1 fruit fly cellular context compared by ENCODE assay signal in genomic region chrX:7710439-7711154, dm6.
TF ChIP-seq lines count a peak whose summit lies in the region.

No protein-coding gene starts in this region.

TF ChIP-seq in whole organism, embryonic, 481 proteins besides CTCF, POLR2A, EP300 and RAD21 (continued from another document and continues in another):
- TF ChIP-seq sd (tag; optimal IDR thresholded peaks at IDR 0.05; lab: Kevin White, UChicago) (peak; percentile 26), Awh (GFP tag; IDR thresholded peaks at IDR 0.05; lab: Robert Waterston, UW) (no peak), GATAe (GFP tag; conservative IDR thresholded peaks at IDR 0.05; lab: Robert Waterston, UW) (no peak), chinmo (GFP tag; IDR thresholded peaks at IDR 0.05; lab: Robert Waterston, UW; ENCODE audit: partially characterized antibody) (peak; percentile 75; the same call in 2 of the 4 replicates), org-1 (GFP tag; optimal IDR thresholded peaks at IDR 0.05; lab: Kevin White, UChicago) (no peak), Optix (GFP tag; IDR thresholded peaks at IDR 0.05; lab: Robert Waterston, UW) (no peak), unc-4 (GFP tag; IDR thresholded peaks at IDR 0.05; lab: Robert Waterston, UW; ENCODE audit: partially characterized antibody) (peak; percentile 49; the same call in 1 of the 2 replicates), stwl (tag; optimal IDR thresholded peaks at IDR 0.05; lab: Kevin White, UChicago) (peak; percentile 29), amos (GFP tag; IDR thresholded peaks at IDR 0.05; lab: Robert Waterston, UW; ENCODE audit: partially characterized antibody) (peak; percentile 53; the same call in 1 of the 2 replicates), Lpt (GFP tag; optimal IDR thresholded peaks at IDR 0.05; lab: Kevin White, UChicago) (no peak), Chrac-16 (GFP tag; optimal IDR thresholded peaks at IDR 0.05; lab: Kevin White, UChicago) (peak; percentile 44), CG14667 (GFP tag; IDR thresholded peaks at IDR 0.05; lab: Robert Waterston, UW) (no peak), crol (GFP tag; IDR thresholded peaks at IDR 0.05; lab: Robert Waterston, UW) (no peak), CG8359 (GFP tag; optimal IDR thresholded peaks at IDR 0.05; lab: Kevin White, UChicago; ENCODE audit: borderline replicate concordance) (no peak), PHDP (tag; optimal IDR thresholded peaks at IDR 0.05; lab: Kevin White, UChicago) (no peak), CG2120 (GFP tag; optimal IDR thresholded peaks at IDR 0.05; lab: Kevin White, UChicago) (peak; percentile 33), CG2129 (GFP tag; IDR thresholded peaks at IDR 0.05; lab: Robert Waterston, UW; ENCODE audit: partially characterized antibody) (no peak), CG11093 (GFP tag; IDR thresholded peaks at IDR 0.05; lab: Robert Waterston, UW) (no peak), pho (GFP tag; optimal IDR thresholded peaks at IDR 0.05; lab: Kevin White, UChicago) (no peak), inv (GFP tag; IDR thresholded peaks at IDR 0.05; lab: Robert Waterston, UW; ENCODE audit: partially characterized antibody) (no peak), CG14710 (tag; optimal IDR thresholded peaks at IDR 0.05; lab: Kevin White, UChicago) (peak; percentile 53), Six4 (GFP tag; optimal IDR thresholded peaks at IDR 0.05; lab: Kevin White, UChicago) (no peak), esg (GFP tag; conservative IDR thresholded peaks at IDR 0.05; lab: Robert Waterston, UW) (no peak), zen (tag; optimal IDR thresholded peaks at IDR 0.05; lab: Kevin White, UChicago) (peak; percentile 6), CG1603 (tag; optimal IDR thresholded peaks at IDR 0.05; lab: Kevin White, UChicago) (peak; percentile 77), CG2712 (tag; optimal IDR thresholded peaks at IDR 0.05; lab: Kevin White, UChicago) (peak; percentile 49), shn (GFP tag; optimal IDR thresholded peaks at IDR 0.05; lab: Kevin White, UChicago) (no peak), CG7839 (tag; optimal IDR thresholded peaks at IDR 0.05; lab: Kevin White, UChicago) (peak; percentile 44), pros (GFP tag; optimal IDR thresholded peaks at IDR 0.05; lab: Kevin White, UChicago) (no peak), Ets97D (GFP tag; optimal IDR thresholded peaks at IDR 0.05; lab: Kevin White, UChicago) (peak; percentile 51), CG15011 (GFP tag; optimal IDR thresholded peaks at IDR 0.05; lab: Kevin White, UChicago) (no peak), Doc3 (GFP tag; IDR thresholded peaks at IDR 0.05; lab: Robert Waterston, UW; ENCODE audit: partially characterized antibody) (no peak), Xrp1 (GFP tag; IDR thresholded peaks at IDR 0.05; lab: Robert Waterston, UW) (no peak), Sox102F (GFP tag; optimal IDR thresholded peaks at IDR 0.05; lab: Kevin White, UChicago) (peak; percentile 31), yki (optimal IDR thresholded peaks at IDR 0.05; lab: Kevin White, UChicago) (no peak), CG34224 (GFP tag; IDR thresholded peaks at IDR 0.05; lab: Robert Waterston, UW; ENCODE audit: partially characterized antibody) (peak; percentile 38; the same call in 1 of the 3 replicates), CG2116 (GFP tag; optimal IDR thresholded peaks at IDR 0.05; lab: Kevin White, UChicago) (peak; percentile 86), fd102C (GFP tag; optimal IDR thresholded peaks at IDR 0.05; lab: Kevin White, UChicago) (no peak), Antp (GFP tag; optimal IDR thresholded peaks at IDR 0.05; lab: Kevin White, UChicago) (peak; percentile 44), Hand (GFP tag; optimal IDR thresholded peaks at IDR 0.05; lab: Kevin White, UChicago) (no peak), CG12071 (GFP tag; optimal IDR thresholded peaks at IDR 0.05; lab: Kevin White, UChicago) (no peak), sens (GFP tag; lab: Kevin White, UChicago) (peak; percentile 74), sna (GFP tag; IDR thresholded peaks at IDR 0.05; lab: Robert Waterston, UW; ENCODE audit: partially characterized antibody) (no peak), Kr (GFP tag; optimal IDR thresholded peaks at IDR 0.05; lab: Kevin White, UChicago) (no peak), peb (GFP tag; IDR thresholded peaks at IDR 0.05; lab: Robert Waterston, UW) (no peak), hth (optimal IDR thresholded peaks at IDR 0.05; lab: Kevin White, UChicago) (no peak), Mad (GFP tag; optimal IDR thresholded peaks at IDR 0.05; lab: Kevin White, UChicago) (no peak), ara (GFP tag; IDR thresholded peaks at IDR 0.05; lab: Robert Waterston, UW) (no peak), da (GFP tag; optimal IDR thresholded peaks at IDR 0.05; lab: Kevin White, UChicago) (no peak), grn (GFP tag; optimal IDR thresholded peaks at IDR 0.05; lab: Kevin White, UChicago) (no peak), ro (GFP tag; IDR thresholded peaks at IDR 0.05; lab: Robert Waterston, UW) (no peak), HmgD (GFP tag; optimal IDR thresholded peaks at IDR 0.05; lab: Kevin White, UChicago) (peak; percentile 60), sima (GFP tag; optimal IDR thresholded peaks at IDR 0.05; lab: Kevin White, UChicago) (no peak), h (optimal IDR thresholded peaks at IDR 0.05; lab: Kevin White, UChicago) (no peak), CG33557 (GFP tag; optimal IDR thresholded peaks at IDR 0.05; lab: Kevin White, UChicago) (no peak), Blimp-1 (GFP tag; optimal IDR thresholded peaks at IDR 0.05; lab: Kevin White, UChicago) (peak; percentile 11), E2f1 (GFP tag; IDR thresholded peaks at IDR 0.05; lab: Robert Waterston, UW) (peak; percentile 24; the same call in 1 of the 2 replicates), CG9609 (GFP tag; optimal IDR thresholded peaks at IDR 0.05; lab: Kevin White, UChicago) (peak; percentile 22), Rfx (GFP tag; IDR thresholded peaks at IDR 0.05; lab: Robert Waterston, UW) (peak; percentile 72), CG9727 (GFP tag; optimal IDR thresholded peaks at IDR 0.05; lab: Kevin White, UChicago) (no peak), sc (optimal IDR thresholded peaks at IDR 0.05; lab: Kevin White, UChicago) (no peak), sc (GFP tag; optimal IDR thresholded peaks at IDR 0.05; lab: Kevin White, UChicago) (no peak), CG10321 (GFP tag; IDR thresholded peaks at IDR 0.05; lab: Robert Waterston, UW) (no peak), Nf-YB (GFP tag; optimal IDR thresholded peaks at IDR 0.05; lab: Kevin White, UChicago) (no peak), CG43689 (GFP tag; IDR thresholded peaks at IDR 0.05; lab: Robert Waterston, UW) (no peak), ttk (GFP tag; IDR thresholded peaks at IDR 0.05; lab: Robert Waterston, UW) (no peak), otp (GFP tag; IDR thresholded peaks at IDR 0.05; lab: Robert Waterston, UW) (0 out of 3 replicates have a peak, but pooled peaks have one; percentile 46), Fer3 (tag; optimal IDR thresholded peaks at IDR 0.05; lab: Kevin White, UChicago) (peak; percentile 14), dpn (GFP tag; optimal IDR thresholded peaks at IDR 0.05; lab: Kevin White, UChicago) (peak; percentile 17 to 30), CG15479 (GFP tag; optimal IDR thresholded peaks at IDR 0.05; lab: Kevin White, UChicago) (no peak), Side (GFP tag; optimal IDR thresholded peaks at IDR 0.05; lab: Kevin White, UChicago) (no peak), CG16779 (GFP tag; IDR thresholded peaks at IDR 0.05; lab: Robert Waterston, UW) (no peak), sr (GFP tag; IDR thresholded peaks at IDR 0.05; lab: Robert Waterston, UW) (no peak), BtbVII (GFP tag; optimal IDR thresholded peaks at IDR 0.05; lab: Kevin White, UChicago) (no peak), cad (GFP tag; optimal IDR thresholded peaks at IDR 0.05; lab: Kevin White, UChicago) (no peak), NK7.1 (GFP tag; optimal IDR thresholded peaks at IDR 0.05; lab: Kevin White, UChicago) (no peak), az2 (GFP tag; optimal IDR thresholded peaks at IDR 0.05; lab: Kevin White, UChicago) (no peak), CG8089 (GFP tag; optimal IDR thresholded peaks at IDR 0.05; lab: Kevin White, UChicago) (no peak), dm (GFP tag; optimal IDR thresholded peaks at IDR 0.05; lab: Kevin White, UChicago) (peak; percentile 37), tgo (GFP tag; IDR thresholded peaks at IDR 0.05; lab: Robert Waterston, UW) (no peak), Rx (GFP tag; IDR thresholded peaks at IDR 0.05; lab: Robert Waterston, UW) (no peak), CG1792 (GFP tag; optimal IDR thresholded peaks at IDR 0.05; lab: Kevin White, UChicago) (no peak), row (GFP tag; IDR thresholded peaks at IDR 0.05; lab: Robert Waterston, UW) (no peak), bbx (GFP tag; IDR thresholded peaks at IDR 0.05; lab: Robert Waterston, UW; ENCODE audit: partially characterized antibody) (no peak), CrebB (tag; optimal IDR thresholded peaks at IDR 0.05; lab: Kevin White, UChicago) (no peak), trem (tag; optimal IDR thresholded peaks at IDR 0.05; lab: Kevin White, UChicago) (peak; percentile 58), CG17612 (GFP tag; IDR thresholded peaks at IDR 0.05; lab: Robert Waterston, UW) (no peak), CG7987 (GFP tag; optimal IDR thresholded peaks at IDR 0.05; lab: Kevin White, UChicago) (peak; percentile 16), schlank (tag; optimal IDR thresholded peaks at IDR 0.05; lab: Kevin White, UChicago) (no peak), CG7786 (GFP tag; optimal IDR thresholded peaks at IDR 0.05; lab: Kevin White, UChicago) (no peak), CG4617 (GFP tag; optimal IDR thresholded peaks at IDR 0.05; lab: Kevin White, UChicago; ENCODE audit: borderline replicate concordance) (no peak), CG16813 (GFP tag; IDR thresholded peaks at IDR 0.05; lab: Robert Waterston, UW; ENCODE audit: partially characterized antibody) (no peak), Lhr (GFP tag; optimal IDR thresholded peaks at IDR 0.05; lab: Kevin White, UChicago) (peak; percentile 77), CG14441 (GFP tag; IDR thresholded peaks at IDR 0.05; lab: Robert Waterston, UW) (peak; percentile 48), CG4282 (GFP tag; optimal IDR thresholded peaks at IDR 0.05; lab: Kevin White, UChicago) (no peak), bab2 (GFP tag; optimal IDR thresholded peaks at IDR 0.05; lab: Kevin White, UChicago) (peak; percentile 4), prd (optimal IDR thresholded peaks at IDR 0.05; lab: Kevin White, UChicago) (no peak), prd (GFP tag; IDR thresholded peaks at IDR 0.05; lab: Robert Waterston, UW) (peak; percentile 41; the same call in 2 of the 3 replicates), CG3726 (GFP tag; IDR thresholded peaks at IDR 0.05; lab: Robert Waterston, UW) (no peak), pum (GFP tag; optimal IDR thresholded peaks at IDR 0.05; lab: Kevin White, UChicago) (no peak), NfI (GFP tag; optimal IDR thresholded peaks at IDR 0.05; lab: Kevin White, UChicago) (peak; percentile 51), danr (GFP tag; IDR thresholded peaks at IDR 0.05; lab: Robert Waterston, UW) (no peak), slbo (GFP tag; IDR thresholded peaks at IDR 0.05; lab: Robert Waterston, UW) (peak; percentile 58; the same call in 1 of the 2 replicates), Trl (optimal IDR thresholded peaks at IDR 0.05; lab: Kevin White, UChicago) (no peak), Trl (GFP tag; optimal IDR thresholded peaks at IDR 0.05; lab: Kevin White, UChicago) (peak; percentile 2), lov (optimal IDR thresholded peaks at IDR 0.05; lab: Kevin White, UChicago) (no peak), lov (GFP tag; IDR thresholded peaks at IDR 0.05; lab: Robert Waterston, UW) (no peak), CG17912 (GFP tag; optimal IDR thresholded peaks at IDR 0.05; lab: Kevin White, UChicago) (no peak), br (optimal IDR thresholded peaks at IDR 0.05; lab: Kevin White, UChicago) (no peak), CG7745 (tag; optimal IDR thresholded peaks at IDR 0.05; lab: Kevin White, UChicago) (no peak), Poxn (GFP tag; IDR thresholded peaks at IDR 0.05; lab: Robert Waterston, UW) (no peak), CG8944 (GFP tag; optimal IDR thresholded peaks at IDR 0.05; lab: Kevin White, UChicago) (peak; percentile 45), Oli (tag; optimal IDR thresholded peaks at IDR 0.05; lab: Kevin White, UChicago) (no peak), Dp (GFP tag; optimal IDR thresholded peaks at IDR 0.05; lab: Kevin White, UChicago) (peak; percentile 94), Ravus (GFP tag; IDR thresholded peaks at IDR 0.05; lab: Robert Waterston, UW) (no peak), bigmax (GFP tag; optimal IDR thresholded peaks at IDR 0.05; lab: Kevin White, UChicago) (no peak), CG11456 (GFP tag; IDR thresholded peaks at IDR 0.05; lab: Robert Waterston, UW) (peak; percentile 74; the same call in 2 of the 3 replicates), CG6254 (GFP tag; optimal IDR thresholded peaks at IDR 0.05; lab: Kevin White, UChicago) (no peak), wdn (GFP tag; IDR thresholded peaks at IDR 0.05; lab: Robert Waterston, UW) (no peak), CG7556 (GFP tag; optimal IDR thresholded peaks at IDR 0.05; lab: Kevin White, UChicago) (no peak), CG3995 (GFP tag; optimal IDR thresholded peaks at IDR 0.05; lab: Kevin White, UChicago) (no peak), CG13123 (GFP tag; optimal IDR thresholded peaks at IDR 0.05; lab: Kevin White, UChicago) (no peak), ind (GFP tag; optimal IDR thresholded peaks at IDR 0.05; lab: Kevin White, UChicago) (peak; percentile 6), CG5245 (GFP tag; optimal IDR thresholded peaks at IDR 0.05; lab: Kevin White, UChicago) (peak; percentile 39), CG13624 (GFP tag; optimal IDR thresholded peaks at IDR 0.05; lab: Kevin White, UChicago) (peak; percentile 35), gcm2 (GFP tag; optimal IDR thresholded peaks at IDR 0.05; lab: Kevin White, UChicago) (no peak), CG30431 (GFP tag; optimal IDR thresholded peaks at IDR 0.05; lab: Kevin White, UChicago) (no peak), HLH4C (GFP tag; IDR thresholded peaks at IDR 0.05; lab: Robert Waterston, UW; ENCODE audit: partially characterized antibody) (0 out of 3 replicates have a peak, but pooled peaks have one; percentile 12), Myb (GFP tag; optimal IDR thresholded peaks at IDR 0.05; lab: Kevin White, UChicago) (peak; percentile 100), CG8765 (GFP tag; IDR thresholded peaks at IDR 0.05; lab: Robert Waterston, UW) (no peak), CG11696 (GFP tag; IDR thresholded peaks at IDR 0.05; lab: Robert Waterston, UW) (no peak), wek (GFP tag; optimal IDR thresholded peaks at IDR 0.05; lab: Kevin White, UChicago) (no peak), CG17802 (tag; optimal IDR thresholded peaks at IDR 0.05; lab: Kevin White, UChicago) (no peak), Hr78 (GFP tag; optimal IDR thresholded peaks at IDR 0.05; lab: Kevin White, UChicago) (no peak), CG15073 (GFP tag; optimal IDR thresholded peaks at IDR 0.05; lab: Kevin White, UChicago) (no peak)
